In the genomic region with DNA sequence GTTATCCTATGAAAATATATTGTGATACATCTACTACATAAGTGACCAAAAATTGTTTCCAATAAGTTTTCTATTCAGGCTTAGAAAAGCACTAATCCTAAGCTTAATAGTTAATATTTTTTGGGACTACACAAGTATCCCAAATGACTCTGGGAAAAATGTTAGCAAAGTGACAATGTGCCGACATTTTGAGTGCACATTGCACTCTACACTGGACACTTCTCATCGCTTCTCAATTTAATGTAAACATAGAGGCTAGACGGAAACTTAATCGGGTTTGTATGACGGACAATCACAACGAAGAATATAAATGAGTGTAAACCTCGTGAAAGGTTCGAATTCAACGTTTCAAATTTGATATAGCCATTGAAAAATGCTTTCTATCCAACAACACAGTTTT, we compare ENCODE assay signal across 2 worm cellular contexts.
A peak's percentile ranks its signal among the peaks of the same experiment; 100 is the strongest.
TF ChIP-seq lines count a peak whose summit lies in the region.

No protein-coding gene starts in this region.

TF ChIP-seq in whole organism, L1 larva, 84 proteins besides CTCF, POLR2A, EP300 and RAD21 (continued from another document):
- TF ChIP-seq aly-2 (tag; optimal IDR thresholded peaks at IDR 0.05; lab: Kevin White, UChicago) (peak; percentile 80), dpl-1 (GFP tag; optimal IDR thresholded peaks at IDR 0.05; lab: Kevin White, UChicago) (no peak), ama-1 (optimal IDR thresholded peaks at IDR 0.05; lab: Kevin White, UChicago) (peak; percentile 90), nhr-12 (tag; optimal IDR thresholded peaks at IDR 0.05; lab: Kevin White, UChicago) (no peak), fos-1 (tag; optimal IDR thresholded peaks at IDR 0.05; lab: Kevin White, UChicago) (peak; percentile 38), isw-1 (GFP tag; IDR thresholded peaks at IDR 0.05; lab: Robert Waterston, UW) (no peak), C16A3.4 (tag; optimal IDR thresholded peaks at IDR 0.05; lab: Kevin White, UChicago) (peak; percentile 24), mdl-1 (tag; optimal IDR thresholded peaks at IDR 0.05; lab: Kevin White, UChicago) (no peak), fkh-4 (tag; optimal IDR thresholded peaks at IDR 0.05; lab: Kevin White, UChicago; ENCODE audit: borderline replicate concordance) (no peak), nhr-20 (tag; optimal IDR thresholded peaks at IDR 0.05; lab: Kevin White, UChicago) (peak; percentile 10), ceh-88 (GFP tag; IDR thresholded peaks at IDR 0.05; lab: Robert Waterston, UW) (no peak), zag-1 (tag; optimal IDR thresholded peaks at IDR 0.05; lab: Kevin White, UChicago) (no peak), lin-39 (tag; optimal IDR thresholded peaks at IDR 0.05; lab: Kevin White, UChicago) (no peak), nhr-19 (GFP tag; conservative IDR thresholded peaks at IDR 0.05; lab: Robert Waterston, UW) (peak; percentile 45)

TF ChIP-seq in whole organism, L4 larva, 104 proteins besides CTCF, POLR2A, EP300 and RAD21 (continued from another document):
- TF ChIP-seq ceh-44 (GFP tag; IDR thresholded peaks at IDR 0.05; lab: Robert Waterston, UW) (no peak), lin-13 (GFP tag; optimal IDR thresholded peaks at IDR 0.05; lab: Kevin White, UChicago) (peak; percentile 43), zfp-2 (tag; optimal IDR thresholded peaks at IDR 0.05; lab: Kevin White, UChicago) (no peak), nhr-102 (tag; optimal IDR thresholded peaks at IDR 0.05; lab: Kevin White, UChicago) (peak; percentile 40), daf-19 (GFP tag; conservative IDR thresholded peaks at IDR 0.05; lab: Robert Waterston, UW) (no peak), nhr-76 (tag; optimal IDR thresholded peaks at IDR 0.05; lab: Kevin White, UChicago) (no peak), mep-1 (tag; optimal IDR thresholded peaks at IDR 0.05; lab: Kevin White, UChicago) (peak; percentile 82), ces-1 (GFP tag; optimal IDR thresholded peaks at IDR 0.05; lab: Kevin White, UChicago) (no peak), rbr-2 (tag; optimal IDR thresholded peaks at IDR 0.05; lab: Kevin White, UChicago) (no peak), F49E8.2 (tag; optimal IDR thresholded peaks at IDR 0.05; lab: Kevin White, UChicago; ENCODE audit: borderline replicate concordance) (no peak), hlh-30 (tag; optimal IDR thresholded peaks at IDR 0.05; lab: Kevin White, UChicago; ENCODE audit: insufficient read depth) (peak; percentile 2), snpc-1.2 (GFP tag; IDR thresholded peaks at IDR 0.05; lab: Robert Waterston, UW) (no peak), spr-3 (GFP tag; optimal IDR thresholded peaks at IDR 0.05; lab: Kevin White, UChicago) (no peak), ceh-28 (tag; optimal IDR thresholded peaks at IDR 0.05; lab: Kevin White, UChicago) (no peak), nhr-25 (tag; optimal IDR thresholded peaks at IDR 0.05; lab: Kevin White, UChicago; ENCODE audit: borderline replicate concordance, insufficient read depth) (no peak), dve-1 (tag; optimal IDR thresholded peaks at IDR 0.05; lab: Kevin White, UChicago; ENCODE audit: insufficient read depth) (peak; percentile 59), D1046.2 (GFP tag; IDR thresholded peaks at IDR 0.05; lab: Robert Waterston, UW) (0 out of 2 replicates have a peak, but pooled peaks have one; percentile 63)
TF ChIP-seq in whole organism, L4 larva: peak in this region for 26.
